Fruit fly (Drosophila melanogaster) whole organism, embryonic: ENCODE data around the gene pit.

Experiments used
- CG10147 ChIP-seq: fragments of 200-800 bp; sonication (Bioruptor generic); optimal IDR thresholded peaks from 2 replicates; lab custom pipeline; 2019; ENCODE audit warnings: missing biosample characterization, mild to moderate bottlenecking, missing genetic modification characterization, moderate library complexity
- CG10274 ChIP-seq: fragments of 200-800 bp; sonication (Bioruptor generic); optimal IDR thresholded peaks from 3 replicates; lab custom pipeline; 2017; ENCODE audit warnings: missing biosample characterization, mild to moderate bottlenecking, missing genetic modification characterization
- CG11504 ChIP-seq: fragments of 200-800 bp; sonication (Bioruptor generic); optimal IDR thresholded peaks from 3 replicates; lab custom pipeline; 2019; ENCODE audit warnings: missing biosample characterization, mild to moderate bottlenecking, missing genetic modification characterization, moderate library complexity
- CG11695 ChIP-seq: fragments of 200-800 bp; sonication (Bioruptor generic); IDR thresholded peaks from 3 replicates; pipeline ENCODE4 v1.3.6; 2022; ENCODE audit warnings: missing biosample characterization, missing genetic modification characterization
- CG12104 ChIP-seq: fragments of 200-800 bp; sonication (Bioruptor generic); optimal IDR thresholded peaks from 3 replicates; lab custom pipeline; 2016; ENCODE audit warnings: missing biosample characterization, missing genetic modification characterization
- CG1233 ChIP-seq: fragments of 200-800 bp; sonication (Bioruptor generic); optimal IDR thresholded peaks from 4 replicates; lab custom pipeline; 2018; ENCODE audit warnings: missing biosample characterization, mild to moderate bottlenecking, missing genetic modification characterization
- CG13624 ChIP-seq: fragments of 200-800 bp; sonication (Bioruptor generic); optimal IDR thresholded peaks from 2 replicates; lab custom pipeline; 2016; ENCODE audit warnings: missing biosample characterization, missing genetic modification characterization
- CG16779 ChIP-seq: fragments of 200-800 bp; sonication (Bioruptor generic); IDR thresholded peaks from 2 replicates; pipeline ENCODE4 v1.3.6; 2022; ENCODE audit warnings: missing biosample characterization, missing genetic modification characterization
- CG17612 ChIP-seq: fragments of 200-800 bp; sonication (Bioruptor generic); IDR thresholded peaks from 2 replicates; pipeline ENCODE4 v1.3.6; 2022; ENCODE audit warnings: missing biosample characterization, missing genetic modification characterization
- CG17802 ChIP-seq: fragments of 200-800 bp; sonication (Bioruptor generic); optimal IDR thresholded peaks from 2 replicates; lab custom pipeline; 2018; ENCODE audit warnings: missing biosample characterization, mild to moderate bottlenecking, missing genetic modification characterization, moderate library complexity
- CG31388 ChIP-seq: fragments of 200-800 bp; sonication (Bioruptor generic); optimal IDR thresholded peaks from 2 replicates; lab custom pipeline; 2016; ENCODE audit warnings: missing biosample characterization, missing genetic modification characterization
- CG3838 ChIP-seq: fragments of 200-800 bp; sonication (Bioruptor generic); optimal IDR thresholded peaks from 3 replicates; lab custom pipeline; 2016; ENCODE audit warnings: missing biosample characterization, missing genetic modification characterization
- CG43689 ChIP-seq: fragments of 200-800 bp; sonication (Bioruptor generic); IDR thresholded peaks from 2 replicates; pipeline ENCODE4 v1.3.6; 2022; ENCODE audit warnings: missing biosample characterization, missing genetic modification characterization
- CG4854 ChIP-seq: fragments of 200-800 bp; sonication (Bioruptor generic); optimal IDR thresholded peaks from 2 replicates; lab custom pipeline; 2016; ENCODE audit warnings: missing biosample characterization, missing genetic modification characterization, inconsistent platforms
- CG7928 ChIP-seq: fragments of 200-800 bp; sonication (Bioruptor generic); optimal IDR thresholded peaks from 2 replicates; lab custom pipeline; 2017; ENCODE audit warnings: missing biosample characterization, mild to moderate bottlenecking, missing genetic modification characterization
- CG8478 ChIP-seq: fragments of >200 bp; optimal IDR thresholded peaks from 2 replicates; lab custom pipeline; 2018
- CG9215 ChIP-seq: fragments of 200-800 bp; sonication (Bioruptor generic); IDR thresholded peaks from 2 replicates; pipeline ENCODE4 v1.3.6; 2022; ENCODE audit warnings: missing biosample characterization, missing genetic modification characterization
- CG9437 ChIP-seq: fragments of 200-800 bp; sonication (Bioruptor generic); optimal IDR thresholded peaks from 2 replicates; lab custom pipeline; 2018; ENCODE audit warnings: missing biosample characterization, mild to moderate bottlenecking, missing genetic modification characterization
- CG9609 ChIP-seq: fragments of 200-800 bp; sonication (Bioruptor generic); optimal IDR thresholded peaks from 3 replicates; lab custom pipeline; 2016; ENCODE audit warnings: missing biosample characterization, missing genetic modification characterization
- CG9876 ChIP-seq: fragments of 200-800 bp; sonication (Bioruptor generic); optimal IDR thresholded peaks from 2 replicates; lab custom pipeline; 2016; ENCODE audit warnings: missing biosample characterization, missing genetic modification characterization
- CHES-1-like ChIP-seq: fragments of 200-800 bp; sonication (Bioruptor generic); optimal IDR thresholded peaks from 2 replicates; lab custom pipeline; 2016; ENCODE audit warnings: missing biosample characterization, missing genetic modification characterization
- CkIIα-i1 ChIP-seq: fragments of 200-800 bp; sonication (Bioruptor generic); IDR thresholded peaks from 2 replicates; pipeline ENCODE4 v1.3.6; 2022; ENCODE audit warnings: missing biosample characterization, missing genetic modification characterization
- CoRest ChIP-seq: fragments of 200-800 bp; sonication (Bioruptor generic); optimal IDR thresholded peaks from 3 replicates; lab custom pipeline; 2018; ENCODE audit warnings: missing biosample characterization, mild to moderate bottlenecking, missing genetic modification characterization, moderate library complexity
- Ets97D ChIP-seq: fragments of 200-800 bp; sonication (Bioruptor generic); optimal IDR thresholded peaks from 3 replicates; lab custom pipeline; 2016; ENCODE audit warnings: missing biosample characterization, missing genetic modification characterization
- Fer1 ChIP-seq: fragments of 200-800 bp; sonication (Bioruptor generic); optimal IDR thresholded peaks from 2 replicates; lab custom pipeline; 2017; ENCODE audit warnings: missing biosample characterization, mild to moderate bottlenecking, missing genetic modification characterization
- Fer3 ChIP-seq: fragments of 200-800 bp; sonication (Bioruptor generic); optimal IDR thresholded peaks from 2 replicates; lab custom pipeline; 2018; ENCODE audit warnings: missing biosample characterization, mild to moderate bottlenecking, missing genetic modification characterization, moderate library complexity
- H15 ChIP-seq: fragments of 200-800 bp; sonication (Bioruptor generic); IDR thresholded peaks from 3 replicates; pipeline ENCODE4 v1.3.6; 2022; ENCODE audit warnings: missing biosample characterization, missing genetic modification characterization
- HLH3B ChIP-seq: fragments of 200-800 bp; sonication (Bioruptor generic); IDR thresholded peaks from 2 replicates; pipeline ENCODE4 v1.3.6; 2022; ENCODE audit warnings: missing biosample characterization, missing genetic modification characterization
- Hr39 ChIP-seq: fragments of >200 bp; optimal IDR thresholded peaks from 2 replicates; lab custom pipeline; 2017
- Lpt ChIP-seq: fragments of >200 bp; optimal IDR thresholded peaks from 2 replicates; lab custom pipeline; 2018; ENCODE audit warnings: missing biosample characterization, missing genetic modification characterization
- Med ChIP-seq: fragments of 200-800 bp; sonication (Bioruptor generic); peaks from one replicate; lab custom pipeline; 2016; ENCODE audit warnings: missing biosample characterization, missing genetic modification characterization, mild to moderate bottlenecking, inconsistent platforms, moderate library complexity
- NfI ChIP-seq: fragments of 200-800 bp; sonication (Bioruptor generic); optimal IDR thresholded peaks from 3 replicates; lab custom pipeline; 2018; ENCODE audit warnings: missing biosample characterization, mild to moderate bottlenecking, missing genetic modification characterization, moderate library complexity
- Scr ChIP-seq: fragments of 200-800 bp; sonication (Bioruptor generic); IDR thresholded peaks from 2 replicates; pipeline ENCODE4 v1.3.6; 2022; ENCODE audit warnings: missing biosample characterization, missing genetic modification characterization; ENCODE audit not compliant: partially characterized antibody
- Spps ChIP-seq: fragments of 200-800 bp; sonication (Bioruptor generic); optimal IDR thresholded peaks from 2 replicates; lab custom pipeline; 2018; ENCODE audit warnings: missing biosample characterization, mild to moderate bottlenecking, missing genetic modification characterization
- Stat92E ChIP-seq, 3 experiments: fragments of >200 bp in 2 of 3; fragments of 200-800 bp in 1 of 3; sonication (Bioruptor generic) in 1 of 3; optimal IDR thresholded peaks; 2 replicates each; lab custom pipeline; 2017 to 2019; ENCODE audit warnings: missing biosample characterization in 3 of 3, missing genetic modification characterization in 3 of 3, mild to moderate bottlenecking in 1 of 3, moderate library complexity in 1 of 3
- Xrp1 ChIP-seq: fragments of 200-800 bp; sonication (Bioruptor generic); IDR thresholded peaks from 2 replicates; pipeline ENCODE4 v1.3.6; 2022; ENCODE audit warnings: missing biosample characterization, missing genetic modification characterization
- bcd ChIP-seq: fragments of 200-800 bp; sonication (Bioruptor generic); optimal IDR thresholded peaks from 2 replicates; lab custom pipeline; 2017; ENCODE audit warnings: missing biosample characterization, mild to moderate bottlenecking, missing genetic modification characterization
- ci ChIP-seq: fragments of 200-800 bp; sonication (Bioruptor generic); IDR thresholded peaks from 3 replicates; pipeline ENCODE4 v1.3.6; 2022; ENCODE audit warnings: missing biosample characterization, missing genetic modification characterization
- ems ChIP-seq: fragments of 200-800 bp; sonication (Bioruptor generic); optimal IDR thresholded peaks from 3 replicates; lab custom pipeline; 2016; ENCODE audit warnings: missing biosample characterization, missing genetic modification characterization
- exex ChIP-seq: fragments of 200-800 bp; sonication (Bioruptor generic); optimal IDR thresholded peaks from 4 replicates; lab custom pipeline; 2018; ENCODE audit warnings: missing biosample characterization, mild to moderate bottlenecking, missing genetic modification characterization, moderate library complexity
- lilli ChIP-seq: fragments of 200-800 bp; sonication (Bioruptor generic); optimal IDR thresholded peaks from 3 replicates; lab custom pipeline; 2016; ENCODE audit warnings: missing biosample characterization, missing genetic modification characterization
- luna ChIP-seq: fragments of 200-800 bp; sonication (Bioruptor generic); optimal IDR thresholded peaks from 2 replicates; lab custom pipeline; 2016; ENCODE audit warnings: missing biosample characterization, missing genetic modification characterization
- pb ChIP-seq: fragments of 200-800 bp; sonication (Bioruptor generic); optimal IDR thresholded peaks from 3 replicates; lab custom pipeline; 2016; ENCODE audit warnings: missing biosample characterization, missing genetic modification characterization
- peb ChIP-seq: fragments of 200-800 bp; sonication (Bioruptor generic); IDR thresholded peaks from 2 replicates; pipeline ENCODE4 v1.3.6; 2022; ENCODE audit warnings: missing biosample characterization, missing genetic modification characterization
- run ChIP-seq: fragments of 200-800 bp; sonication (Bioruptor generic); optimal IDR thresholded peaks from 3 replicates; lab custom pipeline; 2018; ENCODE audit warnings: missing biosample characterization, mild to moderate bottlenecking, missing genetic modification characterization
- sc ChIP-seq, 3 experiments: fragments of >200 bp in 2 of 3; fragments of 200-800 bp in 1 of 3; sonication (Bioruptor generic) in 1 of 3; optimal IDR thresholded peaks; 2 replicates in 2 of 3; 3 replicates in 1 of 3; lab custom pipeline; 2017; ENCODE audit warnings: mild to moderate bottlenecking in 1 of 3, missing biosample characterization in 1 of 3, missing genetic modification characterization in 1 of 3, missing genetic modification reagents in 1 of 3
- sna ChIP-seq: fragments of 200-800 bp; sonication (Bioruptor generic); IDR thresholded peaks from 2 replicates; pipeline ENCODE4 v1.3.6; 2022; ENCODE audit warnings: missing biosample characterization, missing genetic modification characterization; ENCODE audit not compliant: partially characterized antibody
- toy ChIP-seq: fragments of 200-800 bp; sonication (Bioruptor generic); IDR thresholded peaks from 2 replicates; pipeline ENCODE4 v1.3.6; 2022; ENCODE audit warnings: missing biosample characterization, missing genetic modification characterization
- tup ChIP-seq: fragments of 200-800 bp; sonication (Bioruptor generic); optimal IDR thresholded peaks from 2 replicates; lab custom pipeline; 2016; ENCODE audit warnings: missing biosample characterization, mild to moderate bottlenecking, missing genetic modification characterization, moderate library complexity
- z ChIP-seq: fragments of 200-800 bp; sonication (Bioruptor generic); IDR thresholded peaks from 3 replicates; pipeline ENCODE4 v1.3.6; 2022; ENCODE audit warnings: missing biosample characterization, missing genetic modification characterization

The pit gene

DNA sequence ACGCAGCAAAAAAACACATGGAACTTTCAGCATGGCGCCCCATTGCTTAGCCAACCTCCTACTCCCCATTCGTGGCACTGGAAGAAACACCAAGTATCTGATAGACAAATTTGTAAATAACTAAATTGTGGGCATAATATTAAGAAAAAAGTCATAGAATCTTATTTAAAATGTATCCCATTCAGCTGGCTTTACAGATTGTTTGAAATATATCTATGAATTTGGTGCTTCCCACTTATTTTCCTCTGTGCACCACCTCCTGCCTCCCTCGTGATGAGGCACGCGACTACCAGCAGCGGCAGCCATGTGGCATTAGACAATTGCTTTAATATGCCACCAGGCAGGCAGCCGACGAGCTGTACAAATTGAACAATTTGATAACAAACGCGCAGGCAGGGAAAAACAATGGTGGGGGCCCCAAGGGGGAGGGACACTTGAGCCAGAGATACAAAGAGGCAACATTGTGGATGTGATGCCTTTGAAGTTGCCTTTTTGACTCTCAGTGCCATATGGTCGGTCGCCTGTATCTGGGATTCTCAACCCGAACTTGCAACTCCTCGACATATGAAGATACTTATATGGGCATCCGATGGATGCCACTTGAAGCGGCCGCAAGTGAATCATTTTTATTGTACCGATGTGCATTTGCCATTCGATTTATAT lies 15.2 kb downstream of the pit start (continued):
- TF ChIP-seq toy (0 out of 2 replicates have a peak, but pooled peaks have one; percentile 28), CoRest (peak; percentile 80), peb (GFP tag; lab: Robert Waterston, UW) (peak; percentile 55; the same call in 1 of the 2 replicates), CG10147 (peak; percentile 55), Xrp1 (peak; percentile 86), luna (GFP tag; lab: Kevin White, UChicago) (no peak), exex (tag; lab: Kevin White, UChicago) (peak; percentile 38), sc (optimal IDR thresholded peaks at IDR 0.05; lab: Kevin White, UChicago) (no peak), sc (GFP tag; optimal IDR thresholded peaks at IDR 0.05; lab: Kevin White, UChicago) (peak; percentile 66), NfI (GFP tag; lab: Kevin White, UChicago) (peak; percentile 72), Scr (GFP tag; lab: Robert Waterston, UW) (no peak), run (peak; percentile 70), CG13624 (GFP tag; lab: Kevin White, UChicago) (peak; percentile 68), H15 (GFP tag; lab: Robert Waterston, UW) (peak; percentile 76), CkIIα-i1 (GFP tag; lab: Robert Waterston, UW) (0 out of 2 replicates have a peak, but pooled peaks have one; percentile 40), CG7928 (GFP tag; lab: Kevin White, UChicago) (peak; percentile 34), CG9215 (no peak; the same call in none of the 2 replicates), Spps (tag; lab: Kevin White, UChicago) (peak; percentile 65), lilli (GFP tag; lab: Kevin White, UChicago) (peak; percentile 76), CHES-1-like (GFP tag; lab: Kevin White, UChicago) (peak; percentile 68), CG3838 (peak; percentile 47), CG4854 (GFP tag; lab: Kevin White, UChicago) (peak; percentile 35), sna (GFP tag; lab: Robert Waterston, UW) (no peak), HLH3B (GFP tag; lab: Robert Waterston, UW) (peak; percentile 87), CG9437 (GFP tag; lab: Kevin White, UChicago) (peak; percentile 62), tup (GFP tag; lab: Kevin White, UChicago) (peak; percentile 73), Hr39 (lab: Kevin White, UChicago) (no peak), ems (GFP tag; lab: Kevin White, UChicago) (peak; percentile 58), Med (GFP tag; lab: Kevin White, UChicago) (peak; percentile 97), Fer1 (GFP tag; lab: Kevin White, UChicago) (peak; percentile 88), CG9876 (GFP tag; lab: Kevin White, UChicago) (no peak), CG12104 (peak; percentile 59), z (GFP tag; lab: Robert Waterston, UW) (no peak), CG17802 (tag; lab: Kevin White, UChicago) (peak; percentile 51), CG16779 (GFP tag; lab: Robert Waterston, UW) (peak; percentile 63; the same call in 1 of the 2 replicates), CG10274 (GFP tag; lab: Kevin White, UChicago) (peak; percentile 45), CG17612 (GFP tag; lab: Robert Waterston, UW) (no peak), Lpt (GFP tag; lab: Kevin White, UChicago) (no peak), pb (peak; percentile 64), Fer3 (peak; percentile 80), CG8478 (lab: Kevin White, UChicago) (no peak), CG31388 (GFP tag; lab: Kevin White, UChicago) (peak; percentile 51), CG11504 (tag; lab: Kevin White, UChicago) (peak; percentile 86), ci (GFP tag; lab: Robert Waterston, UW) (peak; percentile 94), bcd (GFP tag; lab: Kevin White, UChicago) (peak; percentile 76), Stat92E (GFP tag; optimal IDR thresholded peaks at IDR 0.05; lab: Kevin White, UChicago) (no peak), CG43689 (GFP tag; lab: Robert Waterston, UW) (peak; percentile 67), CG9609 (GFP tag; lab: Kevin White, UChicago) (peak; percentile 60), CG1233 (peak; percentile 74), CG11695 (GFP tag; lab: Robert Waterston, UW) (peak; percentile 74), Ets97D (no peak)
